Fruit fly (Drosophila melanogaster) whole organism, embryonic: ENCODE data around the gene Edg91.

Experiments
- CG10267 ChIP-seq: fragments of 200-800 bp; sonication (Bioruptor generic); optimal IDR thresholded peaks from 2 replicates; lab custom pipeline; 2018; ENCODE audit warnings: missing biosample characterization, mild to moderate bottlenecking, missing genetic modification characterization, moderate library complexity
- CG12219 ChIP-seq: fragments of 200-800 bp; sonication (Bioruptor generic); optimal IDR thresholded peaks from 3 replicates; lab custom pipeline; 2018; ENCODE audit warnings: missing biosample characterization, mild to moderate bottlenecking, missing genetic modification characterization
- CG1233 ChIP-seq: fragments of 200-800 bp; sonication (Bioruptor generic); optimal IDR thresholded peaks from 4 replicates; lab custom pipeline; 2018; ENCODE audit warnings: missing biosample characterization, mild to moderate bottlenecking, missing genetic modification characterization
- CG14014 ChIP-seq: fragments of 200-800 bp; sonication (Bioruptor generic); IDR thresholded peaks from 2 replicates; pipeline ENCODE4 v1.3.6; 2022; ENCODE audit warnings: missing biosample characterization, missing genetic modification characterization
- CG15269 ChIP-seq: fragments of 200-800 bp; sonication (Bioruptor generic); optimal IDR thresholded peaks from 2 replicates; lab custom pipeline; 2018; ENCODE audit warnings: missing biosample characterization, mild to moderate bottlenecking, missing genetic modification characterization, moderate library complexity
- CG1603 ChIP-seq: fragments of 200-800 bp; sonication (Bioruptor generic); optimal IDR thresholded peaks from 2 replicates; lab custom pipeline; 2019; ENCODE audit warnings: missing biosample characterization, mild to moderate bottlenecking, missing genetic modification characterization, moderate library complexity
- CG17186 ChIP-seq: fragments of 200-800 bp; sonication (Bioruptor generic); optimal IDR thresholded peaks from 3 replicates; lab custom pipeline; 2017; ENCODE audit warnings: missing biosample characterization, missing genetic modification reagents, missing genetic modification characterization
- CG17385 ChIP-seq: fragments of 200-800 bp; sonication (Bioruptor generic); optimal IDR thresholded peaks from 3 replicates; lab custom pipeline; 2018; ENCODE audit warnings: missing biosample characterization, mild to moderate bottlenecking, missing genetic modification characterization
- CG17802 ChIP-seq: fragments of 200-800 bp; sonication (Bioruptor generic); optimal IDR thresholded peaks from 2 replicates; lab custom pipeline; 2018; ENCODE audit warnings: missing biosample characterization, mild to moderate bottlenecking, missing genetic modification characterization, moderate library complexity
- CG17829 ChIP-seq: fragments of 200-800 bp; optimal IDR thresholded peaks from 2 replicates; lab custom pipeline; 2019; ENCODE audit warnings: missing biosample characterization, mild to moderate bottlenecking, missing genetic modification characterization, moderate library complexity
- CG1792 ChIP-seq: fragments of 200-800 bp; sonication (Bioruptor generic); optimal IDR thresholded peaks from 2 replicates; lab custom pipeline; 2016; ENCODE audit warnings: missing biosample characterization, missing genetic modification characterization
- CG32532 ChIP-seq: fragments of 200-800 bp; sonication (Bioruptor generic); IDR thresholded peaks from 2 replicates; pipeline ENCODE4 v1.3.6; 2022; ENCODE audit warnings: missing biosample characterization, missing genetic modification characterization
- CG3407 ChIP-seq: fragments of 200-800 bp; sonication (Bioruptor generic); optimal IDR thresholded peaks from 2 replicates; lab custom pipeline; 2018; ENCODE audit warnings: missing biosample characterization, mild to moderate bottlenecking, missing genetic modification characterization
- CG34376 ChIP-seq: fragments of 200-800 bp; sonication (Bioruptor generic); optimal IDR thresholded peaks from 2 replicates; lab custom pipeline; 2018; ENCODE audit warnings: missing biosample characterization, mild to moderate bottlenecking, missing genetic modification characterization
- CG3838 ChIP-seq: fragments of 200-800 bp; sonication (Bioruptor generic); optimal IDR thresholded peaks from 3 replicates; lab custom pipeline; 2016; ENCODE audit warnings: missing biosample characterization, missing genetic modification characterization
- CG3995 ChIP-seq: fragments of 200-800 bp; sonication (Bioruptor generic); optimal IDR thresholded peaks from 3 replicates; lab custom pipeline; 2016; ENCODE audit warnings: missing biosample characterization, missing genetic modification characterization
- CG5953 ChIP-seq: fragments of 200-800 bp; sonication (Bioruptor generic); IDR thresholded peaks from 2 replicates; pipeline ENCODE4 v1.3.6; 2022; ENCODE audit warnings: missing biosample characterization, missing genetic modification characterization
- CG8924 ChIP-seq: fragments of 200-800 bp; optimal IDR thresholded peaks from 3 replicates; lab custom pipeline; 2019; ENCODE audit warnings: missing biosample characterization, mild to moderate bottlenecking, missing genetic modification characterization, moderate library complexity
- Dll ChIP-seq: fragments of 200-800 bp; sonication (Bioruptor generic); IDR thresholded peaks from 4 replicates; pipeline ENCODE4 v1.3.6; 2022; ENCODE audit warnings: missing biosample characterization, missing genetic modification characterization; ENCODE audit not compliant: partially characterized antibody
- E2f1 ChIP-seq: fragments of 200-800 bp; sonication (Bioruptor generic); IDR thresholded peaks from 2 replicates; pipeline ENCODE4 v1.3.6; 2022; ENCODE audit warnings: missing biosample characterization, missing genetic modification characterization
- ERR ChIP-seq: fragments of 200-800 bp; sonication (Bioruptor generic); optimal IDR thresholded peaks from 2 replicates; lab custom pipeline; 2016; ENCODE audit warnings: missing biosample characterization, missing genetic modification characterization
- HLH54F ChIP-seq: fragments of 200-800 bp; sonication (Bioruptor generic); optimal IDR thresholded peaks from 3 replicates; lab custom pipeline; 2016; ENCODE audit warnings: missing biosample characterization, missing genetic modification characterization
- Hr3 ChIP-seq: fragments of 200-800 bp; sonication (Bioruptor generic); optimal IDR thresholded peaks from 3 replicates; lab custom pipeline; 2016; ENCODE audit warnings: missing biosample characterization, missing genetic modification characterization
- Hr51 ChIP-seq, 2 experiments: fragments of 200-800 bp; sonication (Bioruptor generic); optimal IDR thresholded peaks; 2 replicates in 1 of 2; 3 replicates in 1 of 2; lab custom pipeline; 2016 to 2018; ENCODE audit warnings: missing biosample characterization in 2 of 2, missing genetic modification characterization in 2 of 2, mild to moderate bottlenecking in 1 of 2, moderate library complexity in 1 of 2
- Hr78 ChIP-seq, 2 experiments: fragments of 200-800 bp in 1 of 2; fragments of >200 bp in 1 of 2; sonication (Bioruptor generic) in 1 of 2; optimal IDR thresholded peaks; 2 replicates each; lab custom pipeline; 2017 to 2019; ENCODE audit warnings: missing biosample characterization in 2 of 2, missing genetic modification characterization in 2 of 2, mild to moderate bottlenecking in 1 of 2, moderate library complexity in 1 of 2
- Meics ChIP-seq: fragments of 200-800 bp; sonication (Bioruptor generic); optimal IDR thresholded peaks from 2 replicates; lab custom pipeline; 2017; ENCODE audit warnings: missing biosample characterization, mild to moderate bottlenecking, missing genetic modification characterization
- Nf-YB ChIP-seq: fragments of 200-800 bp; sonication (Bioruptor generic); optimal IDR thresholded peaks from 3 replicates; lab custom pipeline; 2019; ENCODE audit warnings: missing biosample characterization, mild to moderate bottlenecking, missing genetic modification characterization, moderate library complexity
- Xrp1 ChIP-seq: fragments of 200-800 bp; sonication (Bioruptor generic); IDR thresholded peaks from 2 replicates; pipeline ENCODE4 v1.3.6; 2022; ENCODE audit warnings: missing biosample characterization, missing genetic modification characterization
- br ChIP-seq: fragments of >200 bp; optimal IDR thresholded peaks from 2 replicates; lab custom pipeline; 2017
- btn ChIP-seq: fragments of 200-800 bp; sonication (Bioruptor generic); optimal IDR thresholded peaks from 2 replicates; lab custom pipeline; 2016; ENCODE audit warnings: missing biosample characterization, missing genetic modification characterization
- caup ChIP-seq: fragments of 200-800 bp; sonication (Bioruptor generic); optimal IDR thresholded peaks from 3 replicates; lab custom pipeline; 2017; ENCODE audit warnings: missing biosample characterization, mild to moderate bottlenecking, missing genetic modification characterization, moderate library complexity; ENCODE audit not compliant: severe bottlenecking
- cg ChIP-seq: fragments of 200-800 bp; sonication (Bioruptor generic); optimal IDR thresholded peaks from 3 replicates; lab custom pipeline; 2019; ENCODE audit warnings: missing biosample characterization, mild to moderate bottlenecking, missing genetic modification characterization, moderate library complexity
- crc ChIP-seq: fragments of 200-800 bp; sonication (Bioruptor generic); optimal IDR thresholded peaks from 2 replicates; lab custom pipeline; 2016; ENCODE audit warnings: missing biosample characterization, missing genetic modification characterization
- dmrt11E ChIP-seq: fragments of 200-800 bp; sonication (Bioruptor generic); optimal IDR thresholded peaks from 3 replicates; lab custom pipeline; 2018; ENCODE audit warnings: missing biosample characterization, mild to moderate bottlenecking, missing genetic modification characterization, moderate library complexity
- dmrt99B ChIP-seq: fragments of 200-800 bp; sonication (Bioruptor generic); optimal IDR thresholded peaks from 2 replicates; lab custom pipeline; 2018; ENCODE audit warnings: missing biosample characterization, mild to moderate bottlenecking, missing genetic modification characterization, moderate library complexity
- fu2 ChIP-seq: fragments of 200-800 bp; sonication (Bioruptor generic); optimal IDR thresholded peaks from 2 replicates; lab custom pipeline; 2016; ENCODE audit warnings: missing biosample characterization, missing genetic modification characterization
- gem ChIP-seq: fragments of 200-800 bp; sonication (Bioruptor generic); optimal IDR thresholded peaks from 2 replicates; lab custom pipeline; 2019; ENCODE audit warnings: missing biosample characterization, mild to moderate bottlenecking, missing genetic modification characterization, moderate library complexity
- kni ChIP-seq: fragments of 200-800 bp; sonication (Bioruptor generic); optimal IDR thresholded peaks from 3 replicates; lab custom pipeline; 2017; ENCODE audit warnings: mild to moderate bottlenecking, missing biosample characterization, missing genetic modification reagents, missing genetic modification characterization
- lola ChIP-seq, 3 experiments: fragments of >200 bp in 2 of 3; fragments of 200-800 bp in 1 of 3; sonication (Bioruptor generic) in 1 of 3; optimal IDR thresholded peaks; 2 replicates each; lab custom pipeline; 2017 to 2019; ENCODE audit warnings: missing biosample characterization in 3 of 3, missing genetic modification characterization in 3 of 3, mild to moderate bottlenecking in 1 of 3, moderate library complexity in 1 of 3
- peb ChIP-seq: fragments of 200-800 bp; sonication (Bioruptor generic); IDR thresholded peaks from 2 replicates; pipeline ENCODE4 v1.3.6; 2022; ENCODE audit warnings: missing biosample characterization, missing genetic modification characterization
- repo ChIP-seq: fragments of 200-800 bp; sonication (Bioruptor generic); optimal IDR thresholded peaks from 2 replicates; lab custom pipeline; 2016; ENCODE audit warnings: missing biosample characterization, missing genetic modification characterization
- salm ChIP-seq: fragments of 200-800 bp; sonication (Bioruptor generic); optimal IDR thresholded peaks from 2 replicates; lab custom pipeline; 2018; ENCODE audit warnings: missing biosample characterization, mild to moderate bottlenecking, missing genetic modification characterization
- sens-2 ChIP-seq: fragments of 200-800 bp; sonication (Bioruptor generic); IDR thresholded peaks from 2 replicates; pipeline ENCODE4 v1.3.6; 2022; ENCODE audit warnings: missing biosample characterization, missing genetic modification characterization
- so ChIP-seq: fragments of 200-800 bp; sonication (Bioruptor generic); IDR thresholded peaks from 3 replicates; pipeline ENCODE4 v1.3.6; 2022; ENCODE audit warnings: missing biosample characterization, missing genetic modification characterization
- tio ChIP-seq: fragments of 200-800 bp; sonication (Bioruptor generic); optimal IDR thresholded peaks from 2 replicates; lab custom pipeline; 2017; ENCODE audit warnings: missing biosample characterization, missing genetic modification characterization, inconsistent platforms
- toy ChIP-seq: fragments of 200-800 bp; sonication (Bioruptor generic); IDR thresholded peaks from 2 replicates; pipeline ENCODE4 v1.3.6; 2022; ENCODE audit warnings: missing biosample characterization, missing genetic modification characterization
- trh ChIP-seq: fragments of 200-800 bp; sonication (Bioruptor generic); optimal IDR thresholded peaks from 2 replicates; lab custom pipeline; 2016; ENCODE audit warnings: missing biosample characterization, missing genetic modification characterization
- unpg ChIP-seq: fragments of 200-800 bp; sonication (Bioruptor generic); optimal IDR thresholded peaks from 3 replicates; lab custom pipeline; 2018; ENCODE audit warnings: missing biosample characterization, mild to moderate bottlenecking, missing genetic modification characterization, moderate library complexity
- wdn ChIP-seq: fragments of 200-800 bp; sonication (Bioruptor generic); IDR thresholded peaks from 2 replicates; pipeline ENCODE4 v1.3.6; 2022; ENCODE audit warnings: missing biosample characterization, missing genetic modification characterization
- zen ChIP-seq: fragments of 200-800 bp; sonication (Bioruptor generic); optimal IDR thresholded peaks from 3 replicates; lab custom pipeline; 2018; ENCODE audit warnings: missing biosample characterization, mild to moderate bottlenecking, missing genetic modification characterization, moderate library complexity
- zen2 ChIP-seq: fragments of 200-800 bp; sonication (Bioruptor generic); IDR thresholded peaks from 3 replicates; pipeline ENCODE4 v1.3.6; 2022; ENCODE audit warnings: missing biosample characterization, missing genetic modification characterization; ENCODE audit not compliant: partially characterized antibody

The Edg91 gene

DNA sequence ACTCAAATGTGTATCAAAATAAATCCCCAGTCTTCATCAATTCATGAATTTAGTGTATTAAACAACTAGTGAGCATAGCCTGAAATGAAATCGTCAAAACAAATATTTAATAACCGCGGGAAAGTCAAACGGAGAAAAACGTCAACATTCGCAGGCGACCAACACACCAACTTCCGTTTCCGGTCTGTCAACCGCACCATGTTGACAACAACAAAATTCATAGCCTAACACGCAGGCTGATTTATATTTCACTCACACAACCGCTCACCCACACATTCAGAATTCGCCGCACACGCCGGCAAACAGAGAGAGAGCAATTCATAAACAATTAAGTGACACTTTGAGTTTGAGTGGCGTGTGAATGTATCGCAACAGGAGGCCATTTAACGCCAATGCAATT, 43.7 kb upstream of the Edg91 start (continued):
- peak; percentile 16 for TF ChIP-seq CG3407 (GFP tag; lab: Kevin White, UChicago)
- no peak for TF ChIP-seq kni
- TF ChIP-seq CG3995 (GFP tag; lab: Kevin White, UChicago): no peak
- no peak for TF ChIP-seq CG17186 (GFP tag; lab: Kevin White, UChicago)
- TF ChIP-seq Hr3 (GFP tag; lab: Kevin White, UChicago): no peak
- no peak for TF ChIP-seq trh (GFP tag; lab: Kevin White, UChicago)
- no peak for TF ChIP-seq CG34376 (GFP tag; lab: Kevin White, UChicago)
- TF ChIP-seq CG17829: no peak
- peak; percentile 56 for TF ChIP-seq CG1603
- no peak for TF ChIP-seq CG32532 (GFP tag; lab: Robert Waterston, UW)
- TF ChIP-seq CG15269: no peak
- peak; percentile 24; the same call in 1 of the 2 replicates for TF ChIP-seq CG14014 (GFP tag; lab: Robert Waterston, UW)
- TF ChIP-seq HLH54F (GFP tag; lab: Kevin White, UChicago): no peak
- TF ChIP-seq wdn (GFP tag; lab: Robert Waterston, UW): no peak
- no peak for TF ChIP-seq CG8924 (tag; lab: Kevin White, UChicago)
- no peak for TF ChIP-seq Hr78 (GFP tag; optimal IDR thresholded peaks at IDR 0.05; lab: Kevin White, UChicago)
- peak; percentile 25 for TF ChIP-seq dmrt99B (tag; lab: Kevin White, UChicago)
- TF ChIP-seq dmrt11E: peak; percentile 21
- TF ChIP-seq fu2: no peak
- no peak for TF ChIP-seq Dll (GFP tag; lab: Robert Waterston, UW)
- peak; percentile 61 for TF ChIP-seq CG1233 (GFP tag; lab: Kevin White, UChicago)
- no peak for TF ChIP-seq CG1792 (GFP tag; lab: Kevin White, UChicago)
- peak; percentile 10 for TF ChIP-seq CG10267
- TF ChIP-seq CG5953 (GFP tag; lab: Robert Waterston, UW): 0 out of 2 replicates have a peak, but pooled peaks have one; percentile 21
- TF ChIP-seq Meics (GFP tag; lab: Kevin White, UChicago): no peak
- peak; percentile 57 for TF ChIP-seq CG17385 (GFP tag; lab: Kevin White, UChicago)
- TF ChIP-seq btn (GFP tag; lab: Kevin White, UChicago): no peak
- TF ChIP-seq CG17802 (tag; lab: Kevin White, UChicago): no peak
- TF ChIP-seq CG12219: peak; percentile 65
- TF ChIP-seq lola (GFP tag; optimal IDR thresholded peaks at IDR 0.05; lab: Kevin White, UChicago): no peak
- no peak for TF ChIP-seq br (lab: Kevin White, UChicago)
- peak in 1 of 2 experiments; percentile 26 for TF ChIP-seq Hr51 (GFP tag; optimal IDR thresholded peaks at IDR 0.05; lab: Kevin White, UChicago)
- TF ChIP-seq so (GFP tag; lab: Robert Waterston, UW): no peak
- TF ChIP-seq zen2 (GFP tag; lab: Robert Waterston, UW): no peak
- no peak for TF ChIP-seq Nf-YB (GFP tag; lab: Kevin White, UChicago)
- peak; percentile 48 for TF ChIP-seq cg (GFP tag; lab: Kevin White, UChicago)
- no peak for TF ChIP-seq Xrp1
- TF ChIP-seq caup: peak; percentile 10
- TF ChIP-seq zen (tag; lab: Kevin White, UChicago): peak; percentile 63
- no peak for TF ChIP-seq toy (GFP tag; lab: Robert Waterston, UW)
- TF ChIP-seq tio: no peak
- TF ChIP-seq ERR (GFP tag; lab: Kevin White, UChicago): no peak
- no peak for TF ChIP-seq E2f1 (GFP tag; lab: Robert Waterston, UW)
- peak; percentile 9 for TF ChIP-seq gem (tag; lab: Kevin White, UChicago)
- no peak for TF ChIP-seq repo (GFP tag; lab: Kevin White, UChicago)
- TF ChIP-seq CG3838: no peak
- no peak for TF ChIP-seq peb
- peak; percentile 57 for TF ChIP-seq unpg (GFP tag; lab: Kevin White, UChicago)
- 0 out of 2 replicates have a peak, but pooled peaks have one; percentile 43 for TF ChIP-seq sens-2 (GFP tag; lab: Robert Waterston, UW)
- TF ChIP-seq salm (tag; lab: Kevin White, UChicago): peak; percentile 29
- no peak for TF ChIP-seq crc (GFP tag; lab: Kevin White, UChicago)
